Worm (Caenorhabditis elegans) whole organism, mixed stage, embryonic: Measurements from ENCODE around the gene miro-1.
"Not testable (repeated sequence)": the region's sequence is repeated elsewhere in the genome, so short reads cannot be mapped to it uniquely, and the experiment has no call there.

Experiments
- ceh-43 ChIP-seq: fragments of 200-800 bp; sonication (Bioruptor generic); optimal IDR thresholded peaks from 2 replicates; lab custom pipeline; 2018; ENCODE audit warnings: mild to moderate bottlenecking, missing genetic modification characterization, moderate library complexity, missing compliant biosample characterization
- mep-1 ChIP-seq: fragments of 150-350 bp; optimal IDR thresholded peaks from 2 replicates; lab custom pipeline; 2017; ENCODE audit warnings: missing biosample characterization, missing genetic modification reagents, missing genetic modification characterization, inconsistent platforms
- mls-2 ChIP-seq: sonication (generic microtip); optimal IDR thresholded peaks from 2 replicates; lab custom pipeline; 2016; ENCODE audit warnings: mild to moderate bottlenecking, missing genetic modification characterization, moderate library complexity, missing compliant biosample characterization
- nhr-28 ChIP-seq: fragments of 150-350 bp; optimal IDR thresholded peaks from 2 replicates; lab custom pipeline; 2014; ENCODE audit warnings: missing biosample characterization, missing genetic modification characterization
- snpc-4 ChIP-seq: fragments of 150-350 bp; optimal IDR thresholded peaks from 2 replicates; lab custom pipeline; 2014; ENCODE audit warnings: missing biosample characterization, missing genetic modification characterization
- sptf-1 ChIP-seq: sonication (generic microtip); optimal IDR thresholded peaks from 2 replicates; lab custom pipeline; 2017; ENCODE audit warnings: mild to moderate bottlenecking, missing genetic modification characterization, moderate library complexity, missing compliant biosample characterization
- unc-39 ChIP-seq: fragments of 150-350 bp; optimal IDR thresholded peaks from 2 replicates; lab custom pipeline; 2014; ENCODE audit warnings: missing biosample characterization, missing genetic modification characterization
- unc-62 ChIP-seq: fragments of 150-350 bp; optimal IDR thresholded peaks from 2 replicates; lab custom pipeline; 2014; ENCODE audit warnings: missing biosample characterization, missing genetic modification reagents, missing genetic modification characterization
- zip-8 ChIP-seq: fragments of 150-350 bp; optimal IDR thresholded peaks from 2 replicates; lab custom pipeline; 2014; ENCODE audit warnings: missing biosample characterization, missing genetic modification characterization
- ztf-11 ChIP-seq: fragments of 150-350 bp; optimal IDR thresholded peaks from 2 replicates; lab custom pipeline; 2014; ENCODE audit warnings: missing biosample characterization, missing genetic modification characterization

ce11 chrIV:4725478-4725920 is 9.9 kb upstream of the miro-1 start:
- TF ChIP-seq unc-62 (GFP tag; lab: Kevin White, UChicago); unc-39 (tag; lab: Kevin White, UChicago); snpc-4 (tag; lab: Kevin White, UChicago); ztf-11; nhr-28 (tag; lab: Kevin White, UChicago); ceh-43 (GFP tag; lab: Kevin White, UChicago); mls-2; zip-8 (tag; lab: Kevin White, UChicago): not testable (repeated sequence)
- TF ChIP-seq sptf-1 (tag; lab: Kevin White, UChicago) (peak; percentile 44), mep-1 (peak; percentile 2)
